Worm (Caenorhabditis elegans) whole organism, mixed stage, embryonic: ENCODE results near the gene cal-1.

ENCODE experiments used
- M03D4.4 ChIP-seq: sonication (generic microtip); optimal IDR thresholded peaks from 2 replicates; lab custom pipeline; 2017; ENCODE audit warnings: mild to moderate bottlenecking, missing genetic modification characterization, missing compliant biosample characterization
- bed-3 ChIP-seq: fragments of 200-800 bp; sonication (Bioruptor generic); optimal IDR thresholded peaks from 3 replicates; lab custom pipeline; 2018; ENCODE audit warnings: mild to moderate bottlenecking, missing genetic modification characterization, moderate library complexity, missing compliant biosample characterization
- blmp-1 ChIP-seq: fragments of 150-350 bp; optimal IDR thresholded peaks from 2 replicates; lab custom pipeline; 2014; ENCODE audit warnings: missing biosample characterization, missing genetic modification characterization
- ceh-39 ChIP-seq: fragments of 150-350 bp; optimal IDR thresholded peaks from 2 replicates; lab custom pipeline; 2014; ENCODE audit warnings: missing biosample characterization, missing genetic modification characterization
- ceh-43 ChIP-seq: fragments of 200-800 bp; sonication (Bioruptor generic); optimal IDR thresholded peaks from 2 replicates; lab custom pipeline; 2018; ENCODE audit warnings: mild to moderate bottlenecking, missing genetic modification characterization, moderate library complexity, missing compliant biosample characterization
- ceh-83 ChIP-seq: fragments of 200-800 bp; sonication (Bioruptor generic); optimal IDR thresholded peaks from 2 replicates; lab custom pipeline; 2018; ENCODE audit warnings: mild to moderate bottlenecking, missing genetic modification characterization, missing compliant biosample characterization
- ces-1 ChIP-seq: fragments of 150-350 bp; optimal IDR thresholded peaks from 2 replicates; lab custom pipeline; 2014; ENCODE audit warnings: missing biosample characterization, missing genetic modification reagents, missing genetic modification characterization
- cnd-1 ChIP-seq: fragments of 200-800 bp; sonication (Bioruptor generic); optimal IDR thresholded peaks from 2 replicates; lab custom pipeline; 2018; ENCODE audit warnings: mild to moderate bottlenecking, missing genetic modification characterization, missing compliant biosample characterization
- drap-1 ChIP-seq: fragments of 200-800 bp; sonication (Bioruptor generic); optimal IDR thresholded peaks from 3 replicates; lab custom pipeline; 2018; ENCODE audit warnings: mild to moderate bottlenecking, missing genetic modification characterization, missing compliant biosample characterization
- elt-1 ChIP-seq: sonication (generic microtip); optimal IDR thresholded peaks from 2 replicates; lab custom pipeline; 2017; ENCODE audit warnings: missing genetic modification characterization, mild to moderate bottlenecking, missing compliant biosample characterization, antibody characterized with exemption, moderate library complexity, borderline replicate concordance; ENCODE audit not compliant: insufficient read depth
- elt-3 ChIP-seq: fragments of 150-350 bp; optimal IDR thresholded peaks from 2 replicates; lab custom pipeline; 2014; ENCODE audit warnings: missing biosample characterization, missing genetic modification characterization
- flh-1 ChIP-seq: fragments of 200-800 bp; sonication (Bioruptor generic); optimal IDR thresholded peaks from 2 replicates; lab custom pipeline; 2018; ENCODE audit warnings: mild to moderate bottlenecking, missing genetic modification characterization, moderate library complexity, missing compliant biosample characterization
- ham-2 ChIP-seq: fragments of 200-800 bp; sonication (Bioruptor generic); optimal IDR thresholded peaks from 2 replicates; lab custom pipeline; 2018; ENCODE audit warnings: mild to moderate bottlenecking, missing genetic modification characterization, missing compliant biosample characterization
- hlh-1 ChIP-seq: fragments of 150-350 bp; optimal IDR thresholded peaks from 2 replicates; lab custom pipeline; 2014; ENCODE audit warnings: missing biosample characterization, missing genetic modification reagents, missing genetic modification characterization
- lin-13 ChIP-seq: fragments of 150-350 bp; optimal IDR thresholded peaks from 2 replicates; lab custom pipeline; 2014; ENCODE audit warnings: missing biosample characterization, missing genetic modification characterization
- lin-32 ChIP-seq: fragments of 200-800 bp; sonication (Bioruptor generic); optimal IDR thresholded peaks from 2 replicates; lab custom pipeline; 2018; ENCODE audit warnings: mild to moderate bottlenecking, missing genetic modification characterization, missing compliant biosample characterization
- lsy-2 ChIP-seq: fragments of 150-350 bp; optimal IDR thresholded peaks from 2 replicates; lab custom pipeline; 2014; ENCODE audit warnings: missing biosample characterization, missing genetic modification characterization
- mab-5 ChIP-seq: fragments of 150-350 bp; optimal IDR thresholded peaks from 2 replicates; lab custom pipeline; 2014; ENCODE audit warnings: missing biosample characterization, missing genetic modification characterization
- mls-2 ChIP-seq: sonication (generic microtip); optimal IDR thresholded peaks from 2 replicates; lab custom pipeline; 2016; ENCODE audit warnings: mild to moderate bottlenecking, missing genetic modification characterization, moderate library complexity, missing compliant biosample characterization
- nhr-12 ChIP-seq: fragments of 150-350 bp; optimal IDR thresholded peaks from 2 replicates; lab custom pipeline; 2014; ENCODE audit warnings: missing biosample characterization, missing genetic modification characterization
- nhr-2 ChIP-seq: fragments of 150-350 bp; optimal IDR thresholded peaks from 2 replicates; lab custom pipeline; 2014; ENCODE audit warnings: missing biosample characterization, missing genetic modification characterization
- nhr-76 ChIP-seq: sonication (generic microtip); optimal IDR thresholded peaks from 2 replicates; lab custom pipeline; 2017; ENCODE audit warnings: missing biosample characterization, missing genetic modification characterization
- sem-2 ChIP-seq: fragments of 200-800 bp; sonication (Bioruptor generic); optimal IDR thresholded peaks from 2 replicates; lab custom pipeline; 2018; ENCODE audit warnings: mild to moderate bottlenecking, missing genetic modification characterization, missing compliant biosample characterization
- snpc-4 ChIP-seq: fragments of 150-350 bp; optimal IDR thresholded peaks from 2 replicates; lab custom pipeline; 2014; ENCODE audit warnings: missing biosample characterization, missing genetic modification characterization
- sptf-1 ChIP-seq: sonication (generic microtip); optimal IDR thresholded peaks from 2 replicates; lab custom pipeline; 2017; ENCODE audit warnings: mild to moderate bottlenecking, missing genetic modification characterization, moderate library complexity, missing compliant biosample characterization
- unc-120 ChIP-seq: sonication (generic microtip); optimal IDR thresholded peaks from 2 replicates; lab custom pipeline; 2017; ENCODE audit warnings: missing genetic modification characterization, missing compliant biosample characterization; ENCODE audit not compliant: poor library complexity, severe bottlenecking
- unc-39 ChIP-seq: fragments of 150-350 bp; optimal IDR thresholded peaks from 2 replicates; lab custom pipeline; 2014; ENCODE audit warnings: missing biosample characterization, missing genetic modification characterization
- unc-62 ChIP-seq: fragments of 150-350 bp; optimal IDR thresholded peaks from 2 replicates; lab custom pipeline; 2014; ENCODE audit warnings: missing biosample characterization, missing genetic modification reagents, missing genetic modification characterization
- zip-8 ChIP-seq: fragments of 150-350 bp; optimal IDR thresholded peaks from 2 replicates; lab custom pipeline; 2014; ENCODE audit warnings: missing biosample characterization, missing genetic modification characterization

The cal-1 gene

DNA sequence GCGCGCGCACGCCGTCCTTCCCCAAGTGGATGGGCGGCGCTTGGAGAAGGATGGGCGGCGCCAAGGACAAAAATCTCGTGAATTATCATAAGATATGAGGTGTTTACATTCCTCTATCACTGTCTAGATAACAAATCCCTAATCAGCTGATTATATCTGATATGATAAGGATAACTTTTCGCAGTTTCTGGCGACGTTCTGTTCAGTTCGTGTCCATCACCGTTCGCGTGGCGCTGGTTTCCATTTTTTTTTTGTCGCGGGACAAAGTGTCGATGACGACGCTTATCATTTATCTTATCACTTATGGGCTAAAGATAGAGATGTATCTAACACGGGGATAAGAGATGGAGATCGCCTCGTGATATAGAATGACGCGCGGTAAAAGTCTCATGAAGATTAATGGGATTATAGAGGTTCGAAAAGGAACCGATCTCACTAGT is 36.3 kb upstream of the cal-1 start:
- TF ChIP-seq elt-3 (tag; lab: Kevin White, UChicago), result peak; percentile 92
- TF ChIP-seq ces-1 (GFP tag; lab: Kevin White, UChicago), result no peak
- TF ChIP-seq elt-1 (tag; lab: Kevin White, UChicago), result peak; percentile 81
- no peak for TF ChIP-seq nhr-2 (tag; lab: Kevin White, UChicago)
- no peak for TF ChIP-seq snpc-4 (tag; lab: Kevin White, UChicago)
- peak; percentile 35 for TF ChIP-seq ham-2
- TF ChIP-seq ceh-43 (GFP tag; lab: Kevin White, UChicago), result no peak
- TF ChIP-seq, all 35 proteins: peak for 3

ce11 chrV:12552671-12553212 is 35.7 kb upstream of the cal-1 start, which contains the start of gene F45D3.4:
Gene F45D3.4, minus strand, starts transcription at chrV:12553191.
- TF ChIP-seq elt-3 (tag; lab: Kevin White, UChicago) (no peak), M03D4.4 (no peak), unc-62 (GFP tag; lab: Kevin White, UChicago) (no peak), bed-3 (GFP tag; lab: Kevin White, UChicago) (no peak), lin-13 (tag; lab: Kevin White, UChicago) (no peak), sptf-1 (no peak), lsy-2 (no peak), cnd-1 (tag; lab: Kevin White, UChicago) (no peak), mab-5 (no peak), mls-2 (tag; lab: Kevin White, UChicago) (no peak), blmp-1 (tag; lab: Kevin White, UChicago) (no peak), unc-120 (tag; lab: Kevin White, UChicago) (no peak), ceh-39 (tag; lab: Kevin White, UChicago) (no peak)

DNA sequence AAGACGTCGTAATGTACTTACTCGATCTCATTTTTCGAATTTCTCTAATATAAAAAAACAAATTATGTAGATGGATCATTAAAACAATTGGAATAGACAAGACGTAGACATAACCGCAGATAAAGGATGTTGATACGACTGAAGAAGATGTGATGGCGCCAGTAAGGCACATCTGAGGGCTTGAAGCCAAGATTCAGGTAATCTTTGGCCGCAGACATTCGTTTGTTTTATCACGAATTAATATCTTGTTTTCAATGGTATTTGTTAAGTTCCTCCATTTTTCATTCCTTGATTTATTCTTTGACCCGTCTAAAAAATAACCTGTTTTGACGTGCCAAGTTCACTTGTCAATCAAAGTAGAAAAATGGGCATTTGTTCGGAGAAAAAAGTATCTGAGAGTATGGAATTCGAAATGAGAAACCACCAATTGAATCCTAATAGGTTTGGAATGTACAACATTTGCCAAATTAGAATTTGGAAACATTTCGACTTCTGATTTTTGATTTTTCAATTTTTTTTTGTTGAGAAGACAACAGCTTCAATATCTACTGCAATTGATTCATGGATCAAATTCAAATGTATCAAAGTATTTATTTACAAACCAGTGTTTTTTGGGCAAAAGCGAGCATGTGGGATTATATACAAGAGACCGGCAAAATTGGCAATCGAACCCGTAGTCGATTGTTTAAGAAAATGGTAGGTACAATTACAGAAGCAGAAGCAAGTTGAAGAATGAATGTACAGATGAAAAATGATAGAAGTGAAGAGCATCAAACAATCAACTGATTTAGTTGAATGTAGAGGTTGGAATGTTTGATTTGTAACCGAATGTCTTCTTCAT is 34.8 kb upstream of the cal-1 start:
- no peak for TF ChIP-seq hlh-1

- TF ChIP-seq snpc-4 (tag; lab: Kevin White, UChicago), result no peak
- no peak for TF ChIP-seq sptf-1
- TF ChIP-seq nhr-12, result no peak
- TF ChIP-seq mab-5, result no peak
- no peak for TF ChIP-seq mls-2 (tag; lab: Kevin White, UChicago)
- no peak for TF ChIP-seq nhr-76
- no peak for TF ChIP-seq ceh-83 (GFP tag; lab: Kevin White, UChicago)
- no peak for TF ChIP-seq hlh-1
- TF ChIP-seq lin-32, result no peak
- TF ChIP-seq zip-8 (tag; lab: Kevin White, UChicago), result no peak
- TF ChIP-seq elt-1 (tag; lab: Kevin White, UChicago), result no peak
- no peak for TF ChIP-seq lsy-2
- no peak for TF ChIP-seq sem-2
- TF ChIP-seq, all 35 proteins: peak for 0
Measured at ce11 chrV:12550755-12551154, 33.7 kb upstream of the cal-1 start.

DNA sequence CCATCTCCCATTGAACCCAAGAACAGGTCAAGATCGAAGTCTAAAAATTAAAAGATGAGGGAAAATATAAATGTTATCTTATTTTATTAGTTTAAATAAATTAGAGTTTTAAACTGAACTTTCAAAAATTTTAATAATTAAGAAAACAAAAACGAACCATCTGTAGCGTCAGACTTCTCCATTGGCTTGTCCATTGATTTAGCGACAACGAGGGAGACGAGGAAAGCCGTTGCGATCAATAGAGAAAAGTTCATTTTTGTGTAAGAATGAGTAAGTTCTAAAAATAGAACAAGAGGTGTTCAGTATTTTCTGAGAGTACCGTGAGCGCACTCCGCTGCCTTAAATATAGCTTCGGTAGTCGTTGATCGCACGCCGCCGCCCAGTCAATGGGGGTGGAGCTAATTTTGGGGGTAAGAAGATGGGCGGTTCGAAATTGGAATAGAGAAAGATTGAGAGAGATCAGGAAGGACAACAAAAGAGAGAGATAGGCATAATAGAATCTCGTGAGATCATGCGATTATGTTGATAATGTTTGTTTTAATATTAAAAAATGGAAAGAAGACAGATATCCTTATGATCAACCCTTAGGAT is 33.1 kb upstream of the cal-1 start, which contains the start of gene F45D3.3:
Gene F45D3.3 (minus strand): TSS at position 350 of the 591 bp plus-strand sequence.
- no peak for TF ChIP-seq unc-39 (tag; lab: Kevin White, UChicago)

DNA sequence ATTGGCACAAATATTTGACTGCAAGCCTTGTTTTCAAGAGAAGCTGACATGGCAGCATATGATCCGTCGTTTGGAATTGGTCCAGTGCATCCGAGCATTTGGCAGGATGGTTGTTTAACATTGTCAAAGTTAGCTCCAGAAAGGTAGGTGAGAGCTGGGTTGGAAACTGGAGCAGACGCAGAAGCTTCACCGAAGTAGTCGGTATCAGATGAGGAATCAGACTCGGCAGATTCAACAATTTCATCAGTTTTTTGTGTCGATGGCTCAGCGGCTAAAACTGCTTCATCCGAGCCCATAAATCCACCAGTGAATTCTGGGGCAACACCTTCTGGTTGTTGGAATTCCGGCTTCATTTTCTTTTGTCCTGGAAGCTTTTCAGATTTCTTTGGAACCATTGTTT is 32.6 kb upstream of the cal-1 start:
- TF ChIP-seq ces-1 (GFP tag; lab: Kevin White, UChicago), result no peak
- TF ChIP-seq drap-1 (GFP tag; lab: Kevin White, UChicago), result no peak
- TF ChIP-seq sptf-1, result no peak
- no peak for TF ChIP-seq nhr-76
- TF ChIP-seq flh-1 (GFP tag; lab: Kevin White, UChicago), result no peak
- no peak for TF ChIP-seq blmp-1 (tag; lab: Kevin White, UChicago)
